Fruit fly (Drosophila melanogaster) whole organism, embryonic: ENCODE measurements around the gene simj.

Experiments used
- Atf3 ChIP-seq: fragments of 200-800 bp; sonication (Bioruptor generic); optimal IDR thresholded peaks from 3 replicates; lab custom pipeline; 2016; ENCODE audit warnings: missing biosample characterization, missing genetic modification characterization
- CG11504 ChIP-seq: fragments of 200-800 bp; sonication (Bioruptor generic); optimal IDR thresholded peaks from 3 replicates; lab custom pipeline; 2019; ENCODE audit warnings: missing biosample characterization, mild to moderate bottlenecking, missing genetic modification characterization, moderate library complexity
- CG12155 ChIP-seq: fragments of 200-800 bp; sonication (Bioruptor generic); optimal IDR thresholded peaks from 3 replicates; lab custom pipeline; 2016; ENCODE audit warnings: missing biosample characterization, missing genetic modification characterization
- CG13296 ChIP-seq: fragments of 200-800 bp; sonication (Bioruptor generic); optimal IDR thresholded peaks from 3 replicates; lab custom pipeline; 2018; ENCODE audit warnings: missing biosample characterization, mild to moderate bottlenecking, missing genetic modification characterization
- CG13624 ChIP-seq: fragments of 200-800 bp; sonication (Bioruptor generic); optimal IDR thresholded peaks from 2 replicates; lab custom pipeline; 2016; ENCODE audit warnings: missing biosample characterization, missing genetic modification characterization
- CG14050 ChIP-seq: fragments of 200-800 bp; sonication (Bioruptor generic); IDR thresholded peaks from 3 replicates; pipeline ENCODE4 v1.3.6; 2022; ENCODE audit warnings: missing biosample characterization, missing genetic modification characterization
- CG17802 ChIP-seq: fragments of 200-800 bp; sonication (Bioruptor generic); optimal IDR thresholded peaks from 2 replicates; lab custom pipeline; 2018; ENCODE audit warnings: missing biosample characterization, mild to moderate bottlenecking, missing genetic modification characterization, moderate library complexity
- CG17829 ChIP-seq: fragments of 200-800 bp; optimal IDR thresholded peaks from 2 replicates; lab custom pipeline; 2019; ENCODE audit warnings: missing biosample characterization, mild to moderate bottlenecking, missing genetic modification characterization, moderate library complexity
- CG2116 ChIP-seq: fragments of 200-800 bp; sonication (Bioruptor generic); optimal IDR thresholded peaks from 3 replicates; lab custom pipeline; 2018; ENCODE audit warnings: missing biosample characterization, mild to moderate bottlenecking, missing genetic modification characterization
- CG30403 ChIP-seq: fragments of 200-800 bp; sonication (Bioruptor generic); optimal IDR thresholded peaks from 3 replicates; lab custom pipeline; 2016; ENCODE audit warnings: missing biosample characterization, missing genetic modification characterization
- CG32772 ChIP-seq: fragments of 200-800 bp; sonication (Bioruptor generic); IDR thresholded peaks from 2 replicates; pipeline ENCODE4 v1.3.6; 2022; ENCODE audit warnings: missing biosample characterization, missing genetic modification characterization
- CG3838 ChIP-seq: fragments of 200-800 bp; sonication (Bioruptor generic); optimal IDR thresholded peaks from 3 replicates; lab custom pipeline; 2016; ENCODE audit warnings: missing biosample characterization, missing genetic modification characterization
- CG8924 ChIP-seq: fragments of 200-800 bp; optimal IDR thresholded peaks from 3 replicates; lab custom pipeline; 2019; ENCODE audit warnings: missing biosample characterization, mild to moderate bottlenecking, missing genetic modification characterization, moderate library complexity
- CG8944 ChIP-seq: fragments of 200-800 bp; sonication (Bioruptor generic); optimal IDR thresholded peaks from 3 replicates; lab custom pipeline; 2016; ENCODE audit warnings: missing biosample characterization, missing genetic modification characterization
- CG9609 ChIP-seq: fragments of 200-800 bp; sonication (Bioruptor generic); optimal IDR thresholded peaks from 3 replicates; lab custom pipeline; 2016; ENCODE audit warnings: missing biosample characterization, missing genetic modification characterization
- Deaf1 ChIP-seq: fragments of 200-800 bp; optimal IDR thresholded peaks from 3 replicates; lab custom pipeline; 2019; ENCODE audit warnings: missing biosample characterization, mild to moderate bottlenecking, missing genetic modification characterization, moderate library complexity
- Dfd ChIP-seq, 2 experiments: fragments of >200 bp; optimal IDR thresholded peaks; 2 replicates each; lab custom pipeline; 2017; ENCODE audit warnings: missing biosample characterization in 2 of 2, missing genetic modification characterization in 2 of 2
- Ets97D ChIP-seq: fragments of 200-800 bp; sonication (Bioruptor generic); optimal IDR thresholded peaks from 3 replicates; lab custom pipeline; 2016; ENCODE audit warnings: missing biosample characterization, missing genetic modification characterization
- Hey ChIP-seq: fragments of 200-800 bp; sonication (Bioruptor generic); optimal IDR thresholded peaks from 3 replicates; lab custom pipeline; 2018; ENCODE audit warnings: missing biosample characterization, mild to moderate bottlenecking, missing genetic modification characterization
- Hsf ChIP-seq: fragments of 200-800 bp; sonication (Bioruptor generic); optimal IDR thresholded peaks from 3 replicates; lab custom pipeline; 2016; ENCODE audit warnings: missing biosample characterization, missing genetic modification characterization
- Meics ChIP-seq: fragments of 200-800 bp; sonication (Bioruptor generic); optimal IDR thresholded peaks from 2 replicates; lab custom pipeline; 2017; ENCODE audit warnings: missing biosample characterization, mild to moderate bottlenecking, missing genetic modification characterization
- Neu2 ChIP-seq: fragments of 200-800 bp; sonication (Bioruptor generic); optimal IDR thresholded peaks from 3 replicates; lab custom pipeline; 2016; ENCODE audit warnings: missing biosample characterization, missing genetic modification characterization, borderline replicate concordance
- Opbp ChIP-seq: fragments of 200-800 bp; sonication (Bioruptor generic); IDR thresholded peaks from 3 replicates; pipeline ENCODE4 v1.3.6; 2022; ENCODE audit warnings: missing biosample characterization, missing genetic modification characterization; ENCODE audit not compliant: partially characterized antibody
- Pdp1 ChIP-seq, 2 experiments: fragments of 200-800 bp; sonication (Bioruptor generic); optimal IDR thresholded peaks; 3 replicates each; lab custom pipeline; 2016; ENCODE audit warnings: missing biosample characterization in 2 of 2, missing genetic modification characterization in 2 of 2, mild to moderate bottlenecking in 1 of 2, moderate library complexity in 1 of 2
- Six4 ChIP-seq: fragments of 200-800 bp; sonication (Bioruptor generic); optimal IDR thresholded peaks from 2 replicates; lab custom pipeline; 2016; ENCODE audit warnings: missing biosample characterization, missing genetic modification characterization
- Spps ChIP-seq: fragments of 200-800 bp; sonication (Bioruptor generic); optimal IDR thresholded peaks from 2 replicates; lab custom pipeline; 2018; ENCODE audit warnings: missing biosample characterization, mild to moderate bottlenecking, missing genetic modification characterization
- ara ChIP-seq: fragments of 200-800 bp; sonication (Bioruptor generic); IDR thresholded peaks from 2 replicates; pipeline ENCODE4 v1.3.6; 2022; ENCODE audit warnings: missing biosample characterization, missing genetic modification characterization
- caup ChIP-seq: fragments of 200-800 bp; sonication (Bioruptor generic); optimal IDR thresholded peaks from 3 replicates; lab custom pipeline; 2017; ENCODE audit warnings: missing biosample characterization, mild to moderate bottlenecking, missing genetic modification characterization, moderate library complexity; ENCODE audit not compliant: severe bottlenecking
- crc ChIP-seq: fragments of 200-800 bp; sonication (Bioruptor generic); optimal IDR thresholded peaks from 2 replicates; lab custom pipeline; 2016; ENCODE audit warnings: missing biosample characterization, missing genetic modification characterization
- fd3F ChIP-seq: fragments of 200-800 bp; sonication (Bioruptor generic); optimal IDR thresholded peaks from 2 replicates; lab custom pipeline; 2018; ENCODE audit warnings: missing biosample characterization, mild to moderate bottlenecking, missing genetic modification characterization, moderate library complexity
- grau ChIP-seq: fragments of 200-800 bp; optimal IDR thresholded peaks from 3 replicates; lab custom pipeline; 2019; ENCODE audit warnings: missing biosample characterization, mild to moderate bottlenecking, missing genetic modification characterization, moderate library complexity
- ind ChIP-seq: fragments of 200-800 bp; sonication (Bioruptor generic); optimal IDR thresholded peaks from 3 replicates; lab custom pipeline; 2016; ENCODE audit warnings: missing biosample characterization, missing genetic modification characterization
- insv ChIP-seq, 2 experiments: fragments of 200-800 bp; sonication (Bioruptor generic); optimal IDR thresholded peaks; 3 replicates each; lab custom pipeline; 2016 to 2018; ENCODE audit warnings: missing biosample characterization in 2 of 2, missing genetic modification characterization in 2 of 2
- lmd ChIP-seq: fragments of 200-800 bp; sonication (Bioruptor generic); IDR thresholded peaks from 2 replicates; pipeline ENCODE4 v1.3.6; 2022; ENCODE audit warnings: missing biosample characterization, missing genetic modification characterization
- org-1 ChIP-seq: fragments of 200-800 bp; sonication (Bioruptor generic); optimal IDR thresholded peaks from 2 replicates; lab custom pipeline; 2017; ENCODE audit warnings: missing biosample characterization, missing genetic modification characterization
- p53 ChIP-seq: fragments of 200-800 bp; sonication (Bioruptor generic); optimal IDR thresholded peaks from 2 replicates; lab custom pipeline; 2016; ENCODE audit warnings: missing biosample characterization, missing genetic modification characterization
- phol ChIP-seq: fragments of 200-800 bp; sonication (Bioruptor generic); optimal IDR thresholded peaks from 3 replicates; lab custom pipeline; 2018; ENCODE audit warnings: missing biosample characterization, mild to moderate bottlenecking, missing genetic modification characterization, moderate library complexity
- pum ChIP-seq: fragments of 200-800 bp; sonication (Bioruptor generic); optimal IDR thresholded peaks from 2 replicates; lab custom pipeline; 2016; ENCODE audit warnings: missing biosample characterization, missing genetic modification characterization
- pzg ChIP-seq: fragments of 200-800 bp; sonication (Bioruptor generic); optimal IDR thresholded peaks from 3 replicates; lab custom pipeline; 2018; ENCODE audit warnings: missing biosample characterization, mild to moderate bottlenecking, missing genetic modification characterization, moderate library complexity
- ranshi ChIP-seq: fragments of 200-800 bp; sonication (Bioruptor generic); IDR thresholded peaks from 2 replicates; pipeline ENCODE4 v1.3.6; 2022; ENCODE audit warnings: missing biosample characterization, missing genetic modification characterization
- ro ChIP-seq: fragments of 200-800 bp; sonication (Bioruptor generic); IDR thresholded peaks from 2 replicates; pipeline ENCODE4 v1.3.6; 2022; ENCODE audit warnings: missing biosample characterization, missing genetic modification characterization
- row ChIP-seq: fragments of 200-800 bp; sonication (Bioruptor generic); IDR thresholded peaks from 3 replicates; pipeline ENCODE4 v1.3.6; 2022; ENCODE audit warnings: missing biosample characterization, missing genetic modification characterization
- sim ChIP-seq: fragments of 200-800 bp; sonication (Bioruptor generic); IDR thresholded peaks from 2 replicates; pipeline ENCODE4 v1.3.6; 2022; ENCODE audit warnings: missing biosample characterization, missing genetic modification characterization
- sisA ChIP-seq: fragments of 200-800 bp; sonication (Bioruptor generic); IDR thresholded peaks from 2 replicates; pipeline ENCODE4 v1.3.6; 2022; ENCODE audit warnings: missing biosample characterization, missing genetic modification characterization
- so ChIP-seq: fragments of 200-800 bp; sonication (Bioruptor generic); IDR thresholded peaks from 3 replicates; pipeline ENCODE4 v1.3.6; 2022; ENCODE audit warnings: missing biosample characterization, missing genetic modification characterization
- ssp ChIP-seq: fragments of 200-800 bp; sonication (Bioruptor generic); IDR thresholded peaks from 2 replicates; pipeline ENCODE4 v1.3.6; 2022; ENCODE audit warnings: missing biosample characterization, missing genetic modification characterization
- stwl ChIP-seq: fragments of 200-800 bp; sonication (Bioruptor generic); optimal IDR thresholded peaks from 3 replicates; lab custom pipeline; 2018; ENCODE audit warnings: missing biosample characterization, mild to moderate bottlenecking, missing genetic modification characterization, moderate library complexity
- usp ChIP-seq: fragments of >200 bp; optimal IDR thresholded peaks from 2 replicates; lab custom pipeline; 2017; ENCODE audit warnings: missing biosample characterization, missing genetic modification characterization
- vfl ChIP-seq: fragments of 200-800 bp; sonication (Bioruptor generic); optimal IDR thresholded peaks from 2 replicates; lab custom pipeline; 2016; ENCODE audit warnings: missing biosample characterization, missing genetic modification characterization

The simj gene

DNA sequence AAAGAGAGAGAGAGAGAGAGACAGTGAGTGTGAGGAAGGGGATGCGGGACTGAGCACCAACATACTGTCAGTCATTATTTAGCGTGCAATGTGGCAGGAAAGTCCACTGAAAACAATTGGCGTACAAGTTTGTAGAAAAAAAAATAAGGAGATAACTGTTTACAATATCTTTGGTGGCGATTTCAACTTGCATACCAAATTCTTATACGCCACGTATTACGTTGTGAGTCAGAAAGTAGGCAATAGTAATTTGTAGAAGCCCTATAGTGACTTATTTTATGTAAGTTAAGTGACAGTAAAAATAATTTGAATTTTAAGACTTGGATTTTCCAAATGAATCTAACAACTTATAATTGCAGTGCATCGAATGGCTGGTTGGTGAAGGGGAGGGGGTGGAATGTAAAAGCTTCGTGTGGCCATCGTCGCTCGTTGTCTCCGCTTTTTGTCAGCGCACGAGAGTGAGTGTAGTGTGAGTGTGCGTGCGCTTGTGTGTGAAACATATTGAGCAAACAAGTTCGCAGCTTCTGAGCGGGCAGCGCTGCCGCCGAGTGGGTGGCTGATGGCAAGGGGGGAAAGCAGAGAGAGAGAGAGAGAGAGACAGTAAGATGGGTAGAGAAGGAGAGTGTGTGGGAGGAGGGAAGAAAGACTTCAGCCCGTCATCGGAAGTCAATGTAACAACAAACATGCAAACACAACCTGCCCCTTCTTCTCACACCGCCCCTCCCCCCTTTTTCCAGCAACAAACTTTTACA, 75.3 kb downstream of the simj start (continued):
- TF ChIP-seq phol (tag; lab: Kevin White, UChicago) (peak; percentile 96), CG13296 (GFP tag; lab: Kevin White, UChicago) (peak; percentile 92), lmd (peak; percentile 97), grau (tag; lab: Kevin White, UChicago) (peak; percentile 54), CG13624 (GFP tag; lab: Kevin White, UChicago) (peak; percentile 95), ind (GFP tag; lab: Kevin White, UChicago) (peak; percentile 97), org-1 (GFP tag; lab: Kevin White, UChicago) (peak; percentile 93), ro (GFP tag; lab: Robert Waterston, UW) (peak; percentile 68; the same call in 1 of the 2 replicates), pzg (GFP tag; lab: Kevin White, UChicago) (peak; percentile 11), row (GFP tag; lab: Robert Waterston, UW) (peak; percentile 93), fd3F (GFP tag; lab: Kevin White, UChicago) (peak; percentile 62), Hsf (GFP tag; lab: Kevin White, UChicago) (peak; percentile 92), CG14050 (GFP tag; lab: Robert Waterston, UW) (peak; percentile 79), crc (GFP tag; lab: Kevin White, UChicago) (peak; percentile 91), CG17829 (tag; lab: Kevin White, UChicago) (peak; percentile 86), CG3838 (GFP tag; lab: Kevin White, UChicago) (peak; percentile 13), Ets97D (GFP tag; lab: Kevin White, UChicago) (peak; percentile 68), sim (peak; percentile 64; the same call in 1 of the 2 replicates), insv (GFP tag; optimal IDR thresholded peaks at IDR 0.05; lab: Kevin White, UChicago) (peak in 1 of 2 experiments; percentile 49), Atf3 (GFP tag; lab: Kevin White, UChicago) (peak; percentile 85), Dfd (GFP tag; optimal IDR thresholded peaks at IDR 0.05; lab: Kevin White, UChicago) (no peak), CG8944 (GFP tag; lab: Kevin White, UChicago) (peak; percentile 85), Spps (peak; percentile 60), ara (GFP tag; lab: Robert Waterston, UW) (peak; percentile 77), Deaf1 (peak; percentile 87), stwl (tag; lab: Kevin White, UChicago) (no peak), ranshi (GFP tag; lab: Robert Waterston, UW) (peak; percentile 87), CG2116 (GFP tag; lab: Kevin White, UChicago) (peak; percentile 44), Six4 (GFP tag; lab: Kevin White, UChicago) (peak; percentile 93), p53 (GFP tag; lab: Kevin White, UChicago) (peak; percentile 74), pum (GFP tag; lab: Kevin White, UChicago) (peak; percentile 91), Opbp (GFP tag; lab: Robert Waterston, UW) (no peak), Hey (peak; percentile 47), so (GFP tag; lab: Robert Waterston, UW) (peak; percentile 91; the same call in 2 of the 3 replicates), Neu2 (GFP tag; lab: Kevin White, UChicago) (peak; percentile 74), CG17802 (peak; percentile 64), CG9609 (GFP tag; lab: Kevin White, UChicago) (peak; percentile 91), Meics (peak; percentile 96), CG32772 (GFP tag; lab: Robert Waterston, UW) (peak; percentile 91), CG30403 (GFP tag; lab: Kevin White, UChicago) (peak; percentile 96), vfl (GFP tag; lab: Kevin White, UChicago) (peak; percentile 87), usp (GFP tag; lab: Kevin White, UChicago) (no peak), caup (peak; percentile 96), sisA (GFP tag; lab: Robert Waterston, UW) (peak; percentile 94; the same call in 1 of the 2 replicates), CG11504 (peak; percentile 96), ssp (peak; percentile 83; the same call in 1 of the 2 replicates), Pdp1 (GFP tag; optimal IDR thresholded peaks at IDR 0.05; lab: Kevin White, UChicago) (peak; percentile 90 to 91), CG12155 (GFP tag; lab: Kevin White, UChicago) (peak; percentile 82), CG8924 (peak; percentile 93)
